Worm (Caenorhabditis elegans) whole organism, L4 larva: ENCODE data around the gene daf-12.
A peak's percentile ranks its signal among the peaks of the same experiment; 100 is the strongest.

Experiments
- F44E2.7 ChIP-seq: fragments of 200-800 bp; sonication (Bioruptor generic); IDR thresholded peaks from 2 replicates; pipeline ENCODE4 v2.1.2; 2022; ENCODE audit warnings: missing genetic modification characterization, missing compliant biosample characterization
- T20F7.1 ChIP-seq: fragments of 200-800 bp; sonication (Bioruptor generic); optimal IDR thresholded peaks from 2 replicates; lab custom pipeline; 2018; ENCODE audit warnings: mild to moderate bottlenecking, missing genetic modification characterization, missing compliant biosample characterization
- Y5F2A.4 ChIP-seq: fragments of 200-800 bp; sonication (Bioruptor generic); optimal IDR thresholded peaks from 2 replicates; lab custom pipeline; 2018; ENCODE audit warnings: mild to moderate bottlenecking, missing genetic modification characterization, missing compliant biosample characterization
- Y75B8A.6 ChIP-seq: fragments of 200-800 bp; sonication (Bioruptor generic); IDR thresholded peaks from 2 replicates; pipeline ENCODE4 v1.3.6; 2022; ENCODE audit warnings: missing genetic modification reagents, missing genetic modification characterization, missing compliant biosample characterization
- ZK546.5 ChIP-seq, 2 experiments: sonication (generic microtip); optimal IDR thresholded peaks; 2 replicates each; lab custom pipeline; 2017; ENCODE audit warnings: missing biosample characterization in 2 of 2, missing genetic modification characterization in 2 of 2
- ama-1 ChIP-seq: fragments of 150-350 bp; optimal IDR thresholded peaks from 2 replicates; lab custom pipeline; 2014; ENCODE audit warnings: inconsistent platforms, mixed read lengths
- arid-1 ChIP-seq: fragments of 200-800 bp; sonication (Bioruptor generic); conservative IDR thresholded peaks from 2 replicates; pipeline ENCODE4 v1.3.6; 2022; ENCODE audit warnings: missing genetic modification reagents, missing genetic modification characterization, missing compliant biosample characterization
- ceh-20 ChIP-seq: fragments of 200-800 bp; sonication (Bioruptor generic); IDR thresholded peaks from 2 replicates; pipeline ENCODE4 v1.3.6; 2022; ENCODE audit warnings: missing genetic modification reagents, missing genetic modification characterization, missing compliant biosample characterization
- ceh-28 ChIP-seq: fragments of 150-350 bp; optimal IDR thresholded peaks from 2 replicates; lab custom pipeline; 2014; ENCODE audit warnings: missing biosample characterization, missing genetic modification reagents, missing genetic modification characterization
- ces-1 ChIP-seq: fragments of 150-350 bp; sonication (generic microtip); optimal IDR thresholded peaks from 4 replicates; lab custom pipeline; 2014; ENCODE audit warnings: missing biosample characterization, missing genetic modification reagents, missing genetic modification characterization
- cey-2 ChIP-seq: sonication (generic microtip); optimal IDR thresholded peaks from 3 replicates; lab custom pipeline; 2017; ENCODE audit warnings: missing genetic modification characterization, mild to moderate bottlenecking, missing compliant biosample characterization, antibody characterized with exemption, borderline replicate concordance; ENCODE audit not compliant: insufficient read depth
- ctbp-1 ChIP-seq: fragments of 200-800 bp; sonication (Bioruptor generic); IDR thresholded peaks from 2 replicates; pipeline ENCODE4 v1.3.6; 2022; ENCODE audit warnings: missing genetic modification reagents, missing genetic modification characterization, missing compliant biosample characterization
- daf-16 ChIP-seq, 3 experiments: sonication (generic microtip); optimal IDR thresholded peaks; 2 replicates each; lab custom pipeline; 2016 to 2017; ENCODE audit warnings: missing genetic modification characterization in 3 of 3, missing genetic modification reagents in 3 of 3, mild to moderate bottlenecking in 2 of 3, missing compliant biosample characterization in 2 of 3, missing biosample characterization in 1 of 3, moderate library complexity in 1 of 3
- daf-19 ChIP-seq: fragments of 200-800 bp; sonication (Bioruptor generic); conservative IDR thresholded peaks from 2 replicates; pipeline ENCODE4 v1.3.6; 2022; ENCODE audit warnings: missing genetic modification characterization, missing compliant biosample characterization
- dmd-6 ChIP-seq: fragments of 200-800 bp; sonication (Bioruptor generic); IDR thresholded peaks from 2 replicates; pipeline ENCODE4 v1.3.6; 2022; ENCODE audit warnings: missing genetic modification reagents, missing genetic modification characterization, missing compliant biosample characterization
- dve-1 ChIP-seq: sonication (generic microtip); optimal IDR thresholded peaks from 2 replicates; lab custom pipeline; 2017; ENCODE audit warnings: antibody characterized with exemption, mild to moderate bottlenecking, missing genetic modification characterization, missing compliant biosample characterization; ENCODE audit not compliant: insufficient read depth
- egl-27 ChIP-seq: sonication (generic microtip); optimal IDR thresholded peaks from 3 replicates; lab custom pipeline; 2017; ENCODE audit warnings: missing biosample characterization, missing genetic modification reagents, missing genetic modification characterization
- fos-1 ChIP-seq: fragments of 150-350 bp; optimal IDR thresholded peaks from 2 replicates; lab custom pipeline; 2014; ENCODE audit warnings: missing biosample characterization, missing genetic modification characterization
- gei-8 ChIP-seq: fragments of 200-800 bp; sonication (Bioruptor generic); optimal IDR thresholded peaks from 2 replicates; lab custom pipeline; 2018; ENCODE audit warnings: mild to moderate bottlenecking, missing genetic modification characterization, missing compliant biosample characterization
- hif-1 ChIP-seq, 2 experiments: sonication (generic microtip); optimal IDR thresholded peaks; 2 replicates each; lab custom pipeline; 2016 to 2017; ENCODE audit warnings: missing compliant biosample characterization in 2 of 2, missing genetic modification characterization in 2 of 2, missing genetic modification reagents in 2 of 2, missing genotype in 2 of 2, mild to moderate bottlenecking in 1 of 2
- hlh-11 ChIP-seq: fragments of 200-800 bp; sonication (Bioruptor generic); optimal IDR thresholded peaks from 2 replicates; lab custom pipeline; 2018; ENCODE audit warnings: mild to moderate bottlenecking, missing genetic modification characterization, missing compliant biosample characterization
- hlh-30 ChIP-seq: sonication (generic microtip); optimal IDR thresholded peaks from 2 replicates; lab custom pipeline; 2017; ENCODE audit warnings: antibody characterized with exemption, mild to moderate bottlenecking, missing genetic modification characterization, missing compliant biosample characterization; ENCODE audit not compliant: insufficient read depth
- lin-29 ChIP-seq: fragments of 200-800 bp; sonication (Bioruptor generic); IDR thresholded peaks from 2 replicates; pipeline ENCODE4 v1.3.6; 2022; ENCODE audit warnings: missing genetic modification reagents, missing genetic modification characterization, missing compliant biosample characterization
- lir-3 ChIP-seq: sonication (generic microtip); optimal IDR thresholded peaks from 2 replicates; lab custom pipeline; 2016; ENCODE audit warnings: mild to moderate bottlenecking, missing genetic modification characterization, missing compliant biosample characterization
- lsy-2 ChIP-seq, 2 experiments: fragments of 150-350 bp in 1 of 2; sonication (generic microtip) in 1 of 2; optimal IDR thresholded peaks; 2 replicates each; lab custom pipeline; 2014 to 2017; ENCODE audit warnings: missing biosample characterization in 2 of 2, missing genetic modification characterization in 2 of 2
- madf-5 ChIP-seq, 2 experiments: fragments of 200-800 bp; sonication (Bioruptor generic); IDR thresholded peaks; 2 replicates each; pipeline ENCODE4 v1.3.6; 2022; ENCODE audit warnings: missing compliant biosample characterization in 2 of 2, missing genetic modification characterization in 2 of 2
- mep-1 ChIP-seq: fragments of 150-350 bp; sonication (generic microtip); optimal IDR thresholded peaks from 3 replicates; lab custom pipeline; 2014; ENCODE audit warnings: missing biosample characterization, missing genetic modification characterization
- nhr-28 ChIP-seq: fragments of 150-350 bp; optimal IDR thresholded peaks from 2 replicates; lab custom pipeline; 2014; ENCODE audit warnings: missing biosample characterization, missing genetic modification characterization
- nhr-42 ChIP-seq: fragments of 200-800 bp; sonication (Bioruptor generic); IDR thresholded peaks from 2 replicates; pipeline ENCODE4 v1.3.6; 2022; ENCODE audit warnings: missing genetic modification characterization, missing compliant biosample characterization
- nhr-48 ChIP-seq: sonication (generic microtip); optimal IDR thresholded peaks from 2 replicates; lab custom pipeline; 2016; ENCODE audit warnings: mild to moderate bottlenecking, missing genetic modification characterization, missing compliant biosample characterization
- nhr-77 ChIP-seq: fragments of 150-350 bp; optimal IDR thresholded peaks from 2 replicates; lab custom pipeline; 2014; ENCODE audit warnings: missing biosample characterization, missing genetic modification characterization
- pha-4 ChIP-seq, 2 experiments: fragments of 150-350 bp in 1 of 2; fragments of 200-800 bp in 1 of 2; sonication (Bioruptor generic) in 1 of 2; IDR thresholded peaks in 1 of 2; optimal IDR thresholded peaks in 1 of 2; 2 replicates each; pipeline versions ENCODE4 v1.3.6 to Lab custom; 2014 to 2022; ENCODE audit warnings: missing genetic modification characterization in 2 of 2, missing genetic modification reagents in 2 of 2, missing biosample characterization in 1 of 2, missing compliant biosample characterization in 1 of 2
- php-3 ChIP-seq: fragments of 200-800 bp; sonication (Bioruptor generic); IDR thresholded peaks from 2 replicates; pipeline ENCODE4 v1.3.6; 2022; ENCODE audit warnings: missing genetic modification reagents, missing genetic modification characterization, missing compliant biosample characterization
- pqm-1 ChIP-seq: sonication (generic microtip); optimal IDR thresholded peaks from 2 replicates; lab custom pipeline; 2017; ENCODE audit warnings: missing biosample characterization, missing genetic modification characterization
- saeg-2 ChIP-seq: fragments of 200-800 bp; sonication (Bioruptor generic); IDR thresholded peaks from 2 replicates; pipeline ENCODE4 v1.3.6; 2022; ENCODE audit warnings: missing genetic modification reagents, missing genetic modification characterization, missing compliant biosample characterization
- set-16 ChIP-seq: fragments of 200-800 bp; sonication (Bioruptor generic); IDR thresholded peaks from 2 replicates; pipeline ENCODE4 v1.3.6; 2022; ENCODE audit warnings: missing genetic modification reagents, missing genetic modification characterization, missing compliant biosample characterization
- skn-1 ChIP-seq: fragments of 150-350 bp; optimal IDR thresholded peaks from 2 replicates; lab custom pipeline; 2014; ENCODE audit warnings: missing biosample characterization, missing genetic modification characterization
- snpc-1.2 ChIP-seq: fragments of 200-800 bp; sonication (Bioruptor generic); IDR thresholded peaks from 2 replicates; pipeline ENCODE4 v1.3.6; 2022; ENCODE audit warnings: missing genetic modification reagents, missing genetic modification characterization, missing compliant biosample characterization
- spr-3 ChIP-seq: fragments of 200-800 bp; sonication (Bioruptor generic); optimal IDR thresholded peaks from 2 replicates; lab custom pipeline; 2018; ENCODE audit warnings: mild to moderate bottlenecking, missing genetic modification characterization, missing compliant biosample characterization
- tag-97 ChIP-seq: fragments of 200-800 bp; sonication (Bioruptor generic); IDR thresholded peaks from 2 replicates; pipeline ENCODE4 v1.3.6; 2022; ENCODE audit warnings: missing genetic modification characterization, missing compliant biosample characterization
- tra-1 ChIP-seq: fragments of 200-800 bp; sonication (Bioruptor generic); IDR thresholded peaks from 2 replicates; pipeline ENCODE4 v1.3.6; 2022; ENCODE audit warnings: missing genetic modification reagents, missing genetic modification characterization, missing compliant biosample characterization
- unc-62 ChIP-seq, 3 experiments: fragments of 150-350 bp in 1 of 3; sonication (generic microtip); optimal IDR thresholded peaks in 2 of 3; peaks in 1 of 3; 1 replicate in 1 of 3; 2 replicates in 2 of 3; lab custom pipeline; 2014 to 2017; ENCODE audit warnings: missing biosample characterization in 3 of 3, missing genetic modification characterization in 3 of 3, missing genetic modification reagents in 3 of 3, missing genotype in 1 of 3
- zfp-3 ChIP-seq: fragments of 200-800 bp; sonication (Bioruptor generic); conservative IDR thresholded peaks from 2 replicates; pipeline ENCODE4 v1.3.6; 2022; ENCODE audit warnings: missing genetic modification reagents, missing genetic modification characterization, missing compliant biosample characterization
- zip-2 ChIP-seq: fragments of 150-350 bp; optimal IDR thresholded peaks from 2 replicates; lab custom pipeline; 2014; ENCODE audit warnings: missing biosample characterization, missing genetic modification characterization

daf-12 gene

DNA sequence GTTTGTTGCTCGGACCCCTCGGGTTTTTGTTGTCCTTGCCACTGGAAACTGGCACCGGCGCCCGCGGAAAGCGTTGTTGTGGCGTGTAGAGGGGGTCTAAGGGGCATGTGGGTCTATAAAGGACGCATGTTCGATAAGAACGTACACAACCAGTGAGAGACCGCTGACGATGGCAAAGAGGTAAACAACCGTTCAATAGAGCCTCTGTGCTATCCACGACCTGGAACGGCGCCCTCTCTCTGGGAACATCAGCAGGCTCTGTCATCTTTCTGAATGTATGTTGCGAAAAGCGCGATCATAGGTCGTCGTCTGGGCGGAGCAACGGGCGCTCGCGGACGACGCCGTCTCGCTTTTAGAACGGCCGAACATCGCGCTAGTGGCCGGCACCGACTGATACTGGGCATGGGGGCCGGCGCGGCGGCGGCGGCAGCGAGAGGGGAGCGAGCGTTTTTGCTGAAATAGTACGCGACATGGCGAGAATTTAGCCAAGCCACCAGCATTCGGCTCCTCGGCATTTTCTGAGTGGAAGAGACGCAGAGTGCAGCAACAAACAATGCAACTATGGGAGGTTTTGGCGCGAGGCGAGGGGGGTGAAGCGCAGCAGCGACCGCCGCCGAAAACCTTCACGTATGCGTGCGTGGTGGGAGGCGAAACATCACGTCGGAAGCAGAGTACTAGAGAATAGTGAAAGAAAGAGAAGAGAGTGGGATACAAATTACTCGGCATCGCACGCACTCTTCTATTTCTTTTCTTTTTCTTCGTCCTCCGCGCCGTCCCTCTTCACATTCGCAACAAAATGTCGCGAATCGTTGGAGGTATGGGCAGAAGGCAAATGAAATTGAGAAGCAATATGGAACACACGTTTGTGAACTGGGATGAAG lies 1.6 kb downstream of the daf-12 start (continued):
- no peak for TF ChIP-seq ZK546.5 (tag; optimal IDR thresholded peaks at IDR 0.05; lab: Kevin White, UChicago)
- peak; percentile 39 for TF ChIP-seq gei-8 (GFP tag; lab: Kevin White, UChicago)
- peak; percentile 76; the same call in 1 of the 2 replicates for TF ChIP-seq saeg-2 (GFP tag; lab: Robert Waterston, UW)
- TF ChIP-seq ctbp-1 (GFP tag; lab: Robert Waterston, UW): peak; percentile 88
- peak; percentile 24 for TF ChIP-seq lir-3 (tag; lab: Kevin White, UChicago)
- peak; percentile 5 for TF ChIP-seq ceh-28 (tag; lab: Kevin White, UChicago)
- TF ChIP-seq Y75B8A.6 (GFP tag; lab: Robert Waterston, UW): no peak
- TF ChIP-seq, all 104 proteins: peak for 54

DNA sequence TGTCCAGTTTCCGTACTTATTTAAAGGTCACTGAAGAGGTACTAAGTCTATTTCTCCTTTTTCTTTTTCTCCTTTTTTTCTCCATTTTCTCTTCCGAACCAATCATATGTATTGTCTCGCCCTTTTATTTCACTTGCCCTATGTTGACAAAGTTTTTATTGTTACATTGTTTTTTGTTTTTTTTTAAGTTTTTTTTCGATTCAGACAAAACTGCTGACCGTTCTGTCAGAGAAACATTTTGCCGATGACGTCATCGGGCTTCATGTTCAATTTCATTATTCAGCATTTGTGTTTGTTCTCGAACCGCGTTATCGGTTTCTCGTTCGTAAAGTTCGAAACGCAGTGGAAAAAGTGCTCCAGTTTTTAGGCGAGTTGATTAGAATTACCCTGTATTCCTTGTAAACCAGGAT lies 3.7 kb downstream of the daf-12 start:
- TF ChIP-seq unc-62 (GFP tag; optimal IDR thresholded peaks at IDR 0.05 in 1 of 2; lab: Kevin White, UChicago) (no peak), unc-62 (tag; optimal IDR thresholded peaks at IDR 0.05; lab: Kevin White, UChicago) (no peak), pha-4 (GFP tag; IDR thresholded peaks at IDR 0.05; lab: Robert Waterston, UW) (0 out of 2 replicates have a peak, but pooled peaks have one; percentile 14), pha-4 (tag; optimal IDR thresholded peaks at IDR 0.05; lab: Kevin White, UChicago) (no peak), mep-1 (tag; lab: Kevin White, UChicago) (peak; percentile 40), madf-5 (GFP tag; IDR thresholded peaks at IDR 0.05; lab: Robert Waterston, UW) (no peak), lin-29 (no peak), dmd-6 (GFP tag; lab: Robert Waterston, UW) (peak; percentile 78), lir-3 (tag; lab: Kevin White, UChicago) (no peak), spr-3 (GFP tag; lab: Kevin White, UChicago) (no peak), skn-1 (no peak), cey-2 (peak; percentile 89), hlh-30 (tag; lab: Kevin White, UChicago) (peak; percentile 63), hlh-11 (tag; lab: Kevin White, UChicago) (peak; percentile 84), set-16 (no peak), ama-1 (no peak), ceh-20 (no peak), nhr-28 (tag; lab: Kevin White, UChicago) (peak; percentile 43), ZK546.5 (tag; optimal IDR thresholded peaks at IDR 0.05; lab: Kevin White, UChicago) (no peak), dve-1 (tag; lab: Kevin White, UChicago) (peak; percentile 90), hif-1 (tag; optimal IDR thresholded peaks at IDR 0.05; lab: Kevin White, UChicago) (no peak), ceh-28 (tag; lab: Kevin White, UChicago) (no peak), nhr-42 (GFP tag; lab: Robert Waterston, UW) (no peak), ces-1 (GFP tag; lab: Kevin White, UChicago) (no peak), fos-1 (no peak), nhr-77 (tag; lab: Kevin White, UChicago) (peak; percentile 4), ctbp-1 (GFP tag; lab: Robert Waterston, UW) (no peak), daf-19 (GFP tag; lab: Robert Waterston, UW) (no peak), tag-97 (GFP tag; lab: Robert Waterston, UW) (no peak), pqm-1 (peak; percentile 97), T20F7.1 (no peak), zip-2 (tag; lab: Kevin White, UChicago) (no peak), daf-16 (GFP tag; optimal IDR thresholded peaks at IDR 0.05; lab: Kevin White, UChicago) (no peak), daf-16 (tag; optimal IDR thresholded peaks at IDR 0.05; lab: Kevin White, UChicago) (peak; percentile 88), egl-27 (tag; lab: Kevin White, UChicago) (no peak), snpc-1.2 (GFP tag; lab: Robert Waterston, UW) (no peak), tra-1 (peak; percentile 31; the same call in 1 of the 2 replicates), lsy-2 (tag; optimal IDR thresholded peaks at IDR 0.05; lab: Kevin White, UChicago) (peak in 1 of 2 experiments; percentile 39), nhr-48 (tag; lab: Kevin White, UChicago) (peak; percentile 51), F44E2.7 (GFP tag; lab: Robert Waterston, UW) (no peak), arid-1 (GFP tag; lab: Robert Waterston, UW) (no peak), Y5F2A.4 (no peak), zfp-3 (GFP tag; lab: Robert Waterston, UW) (no peak), php-3 (peak; percentile 71; the same call in 1 of the 2 replicates)
